Worm (Caenorhabditis elegans) whole organism, mixed stage, embryonic: Measurements from ENCODE around the gene F48B9.1.

Experiments used
- M03D4.4 ChIP-seq: sonication (generic microtip); optimal IDR thresholded peaks from 2 replicates; lab custom pipeline; 2017; ENCODE audit warnings: mild to moderate bottlenecking, missing genetic modification characterization, missing compliant biosample characterization
- elt-1 ChIP-seq: sonication (generic microtip); optimal IDR thresholded peaks from 2 replicates; lab custom pipeline; 2017; ENCODE audit warnings: missing genetic modification characterization, mild to moderate bottlenecking, missing compliant biosample characterization, antibody characterized with exemption, moderate library complexity, borderline replicate concordance; ENCODE audit not compliant: insufficient read depth
- elt-3 ChIP-seq: fragments of 150-350 bp; optimal IDR thresholded peaks from 2 replicates; lab custom pipeline; 2014; ENCODE audit warnings: missing biosample characterization, missing genetic modification characterization
- lin-32 ChIP-seq: fragments of 200-800 bp; sonication (Bioruptor generic); optimal IDR thresholded peaks from 2 replicates; lab custom pipeline; 2018; ENCODE audit warnings: mild to moderate bottlenecking, missing genetic modification characterization, missing compliant biosample characterization
- lsy-2 ChIP-seq: fragments of 150-350 bp; optimal IDR thresholded peaks from 2 replicates; lab custom pipeline; 2014; ENCODE audit warnings: missing biosample characterization, missing genetic modification characterization
- nhr-12 ChIP-seq: fragments of 150-350 bp; optimal IDR thresholded peaks from 2 replicates; lab custom pipeline; 2014; ENCODE audit warnings: missing biosample characterization, missing genetic modification characterization
- nhr-28 ChIP-seq: fragments of 150-350 bp; optimal IDR thresholded peaks from 2 replicates; lab custom pipeline; 2014; ENCODE audit warnings: missing biosample characterization, missing genetic modification characterization
- nhr-76 ChIP-seq: sonication (generic microtip); optimal IDR thresholded peaks from 2 replicates; lab custom pipeline; 2017; ENCODE audit warnings: missing biosample characterization, missing genetic modification characterization
- pha-4 ChIP-seq: fragments of 150-350 bp; optimal IDR thresholded peaks from 2 replicates; lab custom pipeline; 2018; ENCODE audit warnings: missing biosample characterization, missing genetic modification reagents, missing genetic modification characterization
- snpc-4 ChIP-seq: fragments of 150-350 bp; optimal IDR thresholded peaks from 2 replicates; lab custom pipeline; 2014; ENCODE audit warnings: missing biosample characterization, missing genetic modification characterization
- unc-39 ChIP-seq: fragments of 150-350 bp; optimal IDR thresholded peaks from 2 replicates; lab custom pipeline; 2014; ENCODE audit warnings: missing biosample characterization, missing genetic modification characterization
- unc-62 ChIP-seq: fragments of 150-350 bp; optimal IDR thresholded peaks from 2 replicates; lab custom pipeline; 2014; ENCODE audit warnings: missing biosample characterization, missing genetic modification reagents, missing genetic modification characterization
- ztf-11 ChIP-seq: fragments of 150-350 bp; optimal IDR thresholded peaks from 2 replicates; lab custom pipeline; 2014; ENCODE audit warnings: missing biosample characterization, missing genetic modification characterization

DNA sequence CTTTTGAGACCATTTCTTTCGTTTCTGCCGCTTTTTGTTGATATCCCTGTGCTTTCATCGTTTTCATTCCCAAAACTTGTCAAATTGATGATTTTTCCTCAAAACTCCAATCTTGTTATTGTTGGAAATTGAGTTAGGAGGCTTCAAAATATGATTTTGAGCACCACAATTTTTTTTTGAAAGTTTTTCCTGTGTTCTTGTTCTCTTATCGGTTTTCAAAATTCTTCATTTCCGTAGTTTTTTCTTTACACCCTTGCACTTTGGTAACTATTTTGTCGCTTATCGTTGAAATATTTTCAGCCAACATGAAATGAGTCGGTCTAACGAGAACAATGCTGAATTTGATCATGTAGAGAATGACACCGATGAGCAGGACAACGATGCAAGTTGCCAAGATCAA lies at the start of gene F48B9.1:
- TF ChIP-seq unc-62 (GFP tag; lab: Kevin White, UChicago) (no peak), elt-1 (no peak), nhr-28 (tag; lab: Kevin White, UChicago) (no peak), nhr-12 (tag; lab: Kevin White, UChicago) (no peak), ztf-11 (tag; lab: Kevin White, UChicago) (no peak), pha-4 (tag; lab: Kevin White, UChicago) (no peak), unc-39 (tag; lab: Kevin White, UChicago) (no peak), M03D4.4 (tag; lab: Kevin White, UChicago) (no peak), nhr-76 (no peak), snpc-4 (no peak), lsy-2 (tag; lab: Kevin White, UChicago) (no peak), lin-32 (GFP tag; lab: Kevin White, UChicago) (no peak), elt-3 (tag; lab: Kevin White, UChicago) (no peak)
